Worm (Caenorhabditis elegans): ENCODE data around the gene tag-153.

- TF ChIP-seq nhr-237 (tag; optimal IDR thresholded peaks at IDR 0.05) = no peak
- TF ChIP-seq drap-1 (GFP tag; optimal IDR thresholded peaks at IDR 0.05) = no peak
- TF ChIP-seq elt-1 (tag; optimal IDR thresholded peaks at IDR 0.05; ENCODE audit: borderline replicate concordance, insufficient read depth) = no peak
- TF ChIP-seq snpc-4 (tag; optimal IDR thresholded peaks at IDR 0.05) = no peak
- TF ChIP-seq ceh-39 (tag; optimal IDR thresholded peaks at IDR 0.05) = no peak
- TF ChIP-seq hlh-1 (tag; optimal IDR thresholded peaks at IDR 0.05) = no peak
- no peak for TF ChIP-seq nhr-28 (tag; optimal IDR thresholded peaks at IDR 0.05)
- TF ChIP-seq ztf-11 (tag; optimal IDR thresholded peaks at IDR 0.05) = no peak
These were observed 48.5 kb upstream of the tag-153 start for ce11 chrV:9274127-9275042.
